Worm (Caenorhabditis elegans) whole organism, early embryonic: ENCODE measurements around the gene R160.10.

ENCODE experiments used
- B0310.2 ChIP-seq: sonication (generic microtip); optimal IDR thresholded peaks from 2 replicates; lab custom pipeline; 2016; ENCODE audit warnings: mild to moderate bottlenecking, missing genetic modification characterization, missing compliant biosample characterization
- aly-1 ChIP-seq: sonication (generic microtip); optimal IDR thresholded peaks from 2 replicates; lab custom pipeline; 2016; ENCODE audit warnings: missing genetic modification characterization, missing compliant biosample characterization
- ama-1 ChIP-seq: fragments of 150-350 bp; optimal IDR thresholded peaks from 2 replicates; lab custom pipeline; 2014
- ceh-13 ChIP-seq: fragments of 200-800 bp; sonication (Bioruptor generic); optimal IDR thresholded peaks from 2 replicates; lab custom pipeline; 2018; ENCODE audit warnings: mild to moderate bottlenecking, missing genetic modification characterization, missing compliant biosample characterization
- flt-1 ChIP-seq: fragments of 200-800 bp; sonication (Bioruptor generic); IDR thresholded peaks from 2 replicates; pipeline ENCODE4 v1.3.6; 2022; ENCODE audit warnings: missing genetic modification characterization, missing compliant biosample characterization
- hmg-4 ChIP-seq: fragments of 200-800 bp; sonication (Bioruptor generic); optimal IDR thresholded peaks from 2 replicates; lab custom pipeline; 2018; ENCODE audit warnings: mild to moderate bottlenecking, missing genetic modification characterization, missing compliant biosample characterization
- hnd-1 ChIP-seq: sonication (generic microtip); optimal IDR thresholded peaks from 2 replicates; lab custom pipeline; 2016; ENCODE audit warnings: missing genetic modification characterization, missing compliant biosample characterization
- pes-1 ChIP-seq: fragments of 200-800 bp; sonication (Bioruptor generic); IDR thresholded peaks from 2 replicates; pipeline ENCODE4 v1.3.6; 2022; ENCODE audit warnings: missing genetic modification reagents, missing genetic modification characterization, missing compliant biosample characterization
- scrt-1 ChIP-seq: fragments of 200-800 bp; sonication (Bioruptor generic); IDR thresholded peaks from 2 replicates; pipeline ENCODE4 v1.3.6; 2022; ENCODE audit warnings: missing genetic modification characterization, missing compliant biosample characterization
- sea-1 ChIP-seq: fragments of 200-800 bp; sonication (Bioruptor generic); conservative IDR thresholded peaks from 2 replicates; pipeline ENCODE4 v1.3.6; 2022; ENCODE audit warnings: missing genetic modification characterization, missing compliant biosample characterization
- tbx-37 ChIP-seq: fragments of 200-800 bp; sonication (Bioruptor generic); conservative IDR thresholded peaks from 2 replicates; pipeline ENCODE4 v1.3.6; 2022; ENCODE audit warnings: missing genetic modification reagents, missing genetic modification characterization, missing compliant biosample characterization
- tra-4 ChIP-seq: sonication (generic microtip); optimal IDR thresholded peaks from 2 replicates; lab custom pipeline; 2017; ENCODE audit warnings: missing genetic modification characterization, missing compliant biosample characterization

ce11 chrX:4391680-4392079 is 24.4 kb upstream of the R160.10 start:
- TF ChIP-seq ceh-13 (GFP tag; lab: Kevin White, UChicago) (no peak), flt-1 (no peak), ama-1 (lab: Kevin White, UChicago) (no peak), hnd-1 (tag; lab: Kevin White, UChicago) (no peak), B0310.2 (tag; lab: Kevin White, UChicago) (no peak), aly-1 (no peak), tbx-37 (no peak), sea-1 (GFP tag; lab: Robert Waterston, UW) (no peak), pes-1 (no peak), tra-4 (tag; lab: Kevin White, UChicago) (no peak), hmg-4 (GFP tag; lab: Kevin White, UChicago) (no peak), scrt-1 (no peak)
